Worm (Caenorhabditis elegans) whole organism, dauer: ENCODE data around the gene nhr-159.

ENCODE experiments used
- unc-62 ChIP-seq: sonication (generic microtip); optimal IDR thresholded peaks from 2 replicates; lab custom pipeline; 2017; ENCODE audit warnings: missing biosample characterization, missing genetic modification reagents, missing genetic modification characterization

nhr-159 gene

ce11 chrV:3878223-3878622, at the start of gene nhr-159:
nhr-159 (minus strand) TSS chrV:3878323.
- no peak for TF ChIP-seq unc-62 (GFP tag; lab: Kevin White, UChicago)

DNA sequence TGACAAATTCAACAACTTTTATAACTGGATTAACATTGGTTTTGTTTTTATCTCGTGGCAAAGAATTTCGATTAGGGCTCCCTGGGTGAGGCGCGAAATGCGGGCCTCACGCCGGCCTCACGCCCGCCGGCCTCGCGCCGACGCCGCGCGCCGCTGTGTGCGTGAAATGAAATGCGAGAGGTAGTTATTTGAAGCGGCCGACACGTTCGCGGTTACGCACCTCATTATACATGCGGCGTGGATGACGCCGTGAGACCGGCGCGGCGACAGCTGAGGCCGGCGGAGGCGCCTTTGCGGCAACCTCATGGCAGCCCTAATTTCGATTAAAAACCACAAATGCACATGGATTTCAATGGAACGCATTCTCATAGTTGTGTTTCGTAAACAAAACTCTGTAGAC, 49.4 kb upstream of the nhr-159 start:
- no peak for TF ChIP-seq unc-62 (GFP tag; lab: Kevin White, UChicago)

DNA sequence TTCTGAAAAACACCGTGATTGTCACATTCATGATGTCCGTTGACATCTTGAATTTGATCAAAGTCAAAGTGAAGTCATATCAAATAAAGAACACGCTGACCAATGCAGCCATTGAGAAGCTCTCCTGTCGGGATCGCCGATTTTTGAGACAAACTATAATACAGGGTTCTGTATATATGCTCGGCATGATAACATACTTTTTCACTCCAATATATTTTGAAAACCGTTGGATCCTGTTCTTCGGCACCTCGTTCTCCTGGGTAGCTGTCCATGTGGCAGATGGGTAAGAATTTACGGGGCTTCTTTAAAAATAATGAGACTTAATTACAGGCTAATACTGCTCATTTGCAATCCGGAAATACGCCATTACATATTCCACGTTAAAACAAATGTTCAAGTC, 44.4 kb upstream of the nhr-159 start:
- no peak for TF ChIP-seq unc-62 (GFP tag; lab: Kevin White, UChicago)

DNA sequence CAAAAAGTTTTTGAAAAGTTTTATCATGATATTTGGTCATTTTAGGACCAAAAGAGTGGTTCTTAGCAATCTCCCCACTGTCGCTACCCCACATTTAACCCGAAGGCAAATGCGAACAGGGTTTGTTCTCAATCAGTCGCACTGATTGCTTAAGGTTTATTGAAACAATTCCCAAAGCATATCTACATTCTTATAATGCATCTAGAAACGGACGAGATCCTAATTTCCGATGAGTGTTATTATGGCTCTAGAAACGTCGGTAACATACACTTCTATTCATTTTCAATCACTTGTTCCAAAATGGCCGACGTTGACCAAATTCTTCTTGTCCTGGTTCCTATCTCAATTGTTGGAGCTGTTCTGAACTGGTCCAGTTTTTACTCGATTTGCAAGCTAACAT, 43.5 kb upstream of the nhr-159 start, which contains the start of gene srx-65:
TSS of gene srx-65 (plus strand) at position 301 of the 400 bp plus-strand sequence.
- TF ChIP-seq unc-62 (GFP tag; lab: Kevin White, UChicago), result no peak

- TF ChIP-seq unc-62 (GFP tag; lab: Kevin White, UChicago), result no peak
These were observed 41.2 kb upstream of the nhr-159 start, which contains the start of gene srx-66 for ce11 chrV:3919289-3919688. srx-66 (plus strand) TSS chrV:3919589.

DNA sequence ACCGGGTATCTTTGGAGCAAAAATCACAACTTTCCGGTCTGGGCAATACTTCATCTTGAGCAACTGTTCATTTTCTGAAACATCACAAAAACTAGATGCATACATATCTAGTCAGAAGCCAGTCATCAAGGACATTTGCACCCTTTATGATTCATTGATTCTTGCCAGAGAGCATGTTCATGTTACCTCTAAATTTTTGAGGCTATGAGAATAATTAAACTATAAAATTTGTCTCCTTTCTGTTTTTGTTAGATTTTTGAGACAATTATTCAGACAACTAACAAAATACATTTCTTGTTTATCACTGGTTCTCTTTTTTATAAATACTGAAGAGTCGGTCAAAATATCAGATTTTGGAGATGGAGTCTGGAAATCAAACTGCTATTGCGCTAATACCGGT, 38.4 kb upstream of the nhr-159 start, which contains the start of gene srx-67:
TSS of gene srx-67 (plus strand) at position 301 of the 400 bp plus-strand sequence.
- TF ChIP-seq unc-62 (GFP tag; lab: Kevin White, UChicago), result no peak

DNA sequence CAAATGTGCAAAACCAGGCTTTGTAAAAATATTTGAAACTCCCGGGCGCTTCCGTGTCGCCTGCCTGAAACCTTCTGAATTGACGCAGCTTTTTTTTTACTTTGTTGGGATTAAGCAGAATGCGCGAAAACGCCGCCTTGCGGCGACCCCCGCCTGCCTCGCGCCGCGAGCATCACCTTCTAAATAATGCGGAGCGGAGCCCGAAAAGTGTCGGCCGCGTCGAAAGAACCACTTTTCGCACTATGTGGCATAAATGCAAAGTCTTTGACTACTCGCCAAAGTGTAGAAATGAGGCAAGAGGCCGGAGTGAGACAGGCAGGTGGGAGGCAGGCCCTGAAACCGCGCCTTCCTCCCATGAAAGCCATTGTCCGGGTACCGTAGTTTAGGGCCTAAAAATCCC, 35.0 kb upstream of the nhr-159 start:
- no peak for TF ChIP-seq unc-62 (GFP tag; lab: Kevin White, UChicago)

- TF ChIP-seq unc-62 (GFP tag; lab: Kevin White, UChicago), result no peak
These were observed 34.3 kb upstream of the nhr-159 start, which contains the start of gene srx-68 for ce11 chrV:3912472-3912871. srx-68 (plus strand) TSS chrV:3912772.

DNA sequence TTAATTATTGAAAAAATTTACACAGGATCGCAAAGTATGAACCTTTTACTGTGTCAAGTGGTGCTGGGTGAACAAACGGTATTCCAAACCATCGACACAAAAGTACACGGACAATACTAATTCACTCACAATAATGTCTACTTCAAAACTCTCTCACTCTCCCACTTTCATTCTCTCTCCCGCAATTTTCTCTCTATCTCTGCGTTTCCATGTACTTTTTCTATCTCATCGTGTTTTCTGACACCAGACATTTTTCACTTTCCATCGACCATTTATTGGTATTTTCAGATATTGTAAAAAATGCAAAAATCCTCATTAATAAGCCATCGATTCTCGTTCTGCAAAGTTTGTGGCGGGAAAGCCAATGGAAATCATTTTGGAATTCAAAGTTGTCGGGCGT, 27.7 kb upstream of the nhr-159 start, which contains the start of gene nhr-156:
TSS of gene nhr-156 (plus strand) at position 266 of the 400 bp plus-strand sequence.
- no peak for TF ChIP-seq unc-62 (GFP tag; lab: Kevin White, UChicago)

ce11 chrV:3903424-3903823, 25.3 kb upstream of the nhr-159 start:
- TF ChIP-seq unc-62 (GFP tag; lab: Kevin White, UChicago), result no peak

DNA sequence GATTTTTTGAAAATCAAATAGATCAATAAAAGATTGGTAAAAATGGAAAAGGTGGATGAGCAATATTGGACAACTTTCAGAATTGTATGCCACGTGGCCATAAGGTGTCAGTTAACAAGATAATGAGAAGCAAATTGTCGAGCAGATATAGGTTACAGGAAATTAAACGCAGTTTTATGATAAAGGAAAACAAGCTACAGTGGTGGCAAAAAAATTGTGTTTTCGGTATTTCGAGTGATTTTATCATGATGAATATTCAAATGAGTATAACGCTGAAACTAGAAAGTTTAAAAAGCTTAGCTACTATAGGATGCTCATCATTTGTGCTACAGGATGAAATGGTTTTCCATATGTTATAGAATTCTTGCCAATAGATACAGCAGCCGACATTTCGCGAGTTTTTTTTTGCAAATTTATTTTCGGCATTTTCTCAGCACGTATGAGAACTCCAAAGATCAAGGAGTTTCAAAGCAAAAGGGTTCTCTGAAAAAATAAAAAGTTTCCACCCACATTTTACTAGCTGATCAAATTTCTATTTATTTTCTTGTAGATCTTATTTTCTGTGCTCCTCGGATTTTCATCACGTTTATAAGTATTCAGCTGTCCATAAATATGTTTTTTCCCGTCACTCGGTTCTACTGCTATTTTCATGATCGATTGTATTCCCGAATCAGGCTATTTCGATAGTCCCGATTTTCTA, 24.5 kb upstream of the nhr-159 start, which contains the start of the genes str-229 and srh-190:
TSS of gene str-229 (minus strand) at position 101 of the 700 bp plus-strand sequence.
TSS of gene srh-190 (plus strand) at position 650 of the 700 bp plus-strand sequence.
- TF ChIP-seq unc-62 (GFP tag; lab: Kevin White, UChicago), result no peak

DNA sequence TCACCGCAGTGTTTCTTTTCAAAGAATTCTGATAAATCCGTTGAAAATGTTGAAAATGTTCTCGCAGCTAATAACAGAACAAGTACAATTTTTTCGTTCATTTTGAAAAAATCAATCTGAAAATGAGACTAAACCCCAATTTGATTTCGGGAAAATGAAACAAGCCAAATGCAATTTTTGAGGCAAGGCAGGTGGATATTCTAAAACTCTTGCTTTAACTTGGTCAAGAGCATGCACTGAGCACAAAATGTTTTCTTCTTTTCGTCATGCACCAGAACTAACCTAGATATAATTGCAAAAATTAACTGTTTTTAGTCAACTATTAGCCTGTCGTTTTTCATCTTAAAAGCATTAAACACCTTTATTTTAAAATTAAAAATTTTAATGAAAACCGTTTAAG, 22.0 kb upstream of the nhr-159 start, which contains the start of gene irld-22:
TSS of gene irld-22 (minus strand) at position 101 of the 400 bp plus-strand sequence.
- TF ChIP-seq unc-62 (GFP tag; lab: Kevin White, UChicago), result no peak

- no peak for TF ChIP-seq unc-62 (GFP tag; lab: Kevin White, UChicago)
These were observed 17.9 kb upstream of the nhr-159 start for ce11 chrV:3896018-3896417.

ce11 chrV:3894661-3895060, 16.5 kb upstream of the nhr-159 start, which contains the start of gene sre-9:
sre-9 (plus strand) TSS chrV:3894961.
- no peak for TF ChIP-seq unc-62 (GFP tag; lab: Kevin White, UChicago)

ce11 chrV:3892361-3892904, 14.3 kb upstream of the nhr-159 start, which contains the start of gene C17E7.4:
C17E7.4 (plus strand) TSS chrV:3892854.
- no peak for TF ChIP-seq unc-62 (GFP tag; lab: Kevin White, UChicago)

- no peak for TF ChIP-seq unc-62 (GFP tag; lab: Kevin White, UChicago)
These were observed 13.8 kb upstream of the nhr-159 start, which contains the start of gene C17E7.12 for ce11 chrV:3891919-3892318. C17E7.12 (minus strand) TSS chrV:3892019.
